Worm (Caenorhabditis elegans) whole organism, L4 larva: ENCODE data around the gene unc-1.

Experiments
- F49E8.2 ChIP-seq: sonication (generic microtip); optimal IDR thresholded peaks from 2 replicates; lab custom pipeline; 2016; ENCODE audit warnings: missing compliant biosample characterization, mild to moderate bottlenecking, missing genetic modification characterization, borderline replicate concordance
- fkh-10 ChIP-seq: fragments of 150-350 bp; optimal IDR thresholded peaks from 2 replicates; lab custom pipeline; 2014; ENCODE audit warnings: missing biosample characterization, missing genetic modification reagents, missing genetic modification characterization
- jun-1 ChIP-seq: fragments of 150-350 bp; optimal IDR thresholded peaks from 2 replicates; lab custom pipeline; 2014; ENCODE audit warnings: missing biosample characterization, missing genetic modification reagents, missing genetic modification characterization
- lin-15B ChIP-seq: fragments of 150-350 bp; sonication (generic microtip); optimal IDR thresholded peaks from 3 replicates; lab custom pipeline; 2014; ENCODE audit warnings: missing biosample characterization, missing genetic modification characterization
- nhr-48 ChIP-seq: sonication (generic microtip); optimal IDR thresholded peaks from 2 replicates; lab custom pipeline; 2016; ENCODE audit warnings: mild to moderate bottlenecking, missing genetic modification characterization, missing compliant biosample characterization
- nhr-77 ChIP-seq: fragments of 150-350 bp; optimal IDR thresholded peaks from 2 replicates; lab custom pipeline; 2014; ENCODE audit warnings: missing biosample characterization, missing genetic modification characterization
- set-16 ChIP-seq: fragments of 200-800 bp; sonication (Bioruptor generic); IDR thresholded peaks from 2 replicates; pipeline ENCODE4 v1.3.6; 2022; ENCODE audit warnings: missing genetic modification reagents, missing genetic modification characterization, missing compliant biosample characterization
- snpc-1.2 ChIP-seq: fragments of 200-800 bp; sonication (Bioruptor generic); IDR thresholded peaks from 2 replicates; pipeline ENCODE4 v1.3.6; 2022; ENCODE audit warnings: missing genetic modification reagents, missing genetic modification characterization, missing compliant biosample characterization
- unc-62 ChIP-seq, 3 experiments: fragments of 150-350 bp in 1 of 3; sonication (generic microtip); optimal IDR thresholded peaks in 2 of 3; peaks in 1 of 3; 1 replicate in 1 of 3; 2 replicates in 2 of 3; lab custom pipeline; 2014 to 2017; ENCODE audit warnings: missing biosample characterization in 3 of 3, missing genetic modification characterization in 3 of 3, missing genetic modification reagents in 3 of 3, missing genotype in 1 of 3

DNA sequence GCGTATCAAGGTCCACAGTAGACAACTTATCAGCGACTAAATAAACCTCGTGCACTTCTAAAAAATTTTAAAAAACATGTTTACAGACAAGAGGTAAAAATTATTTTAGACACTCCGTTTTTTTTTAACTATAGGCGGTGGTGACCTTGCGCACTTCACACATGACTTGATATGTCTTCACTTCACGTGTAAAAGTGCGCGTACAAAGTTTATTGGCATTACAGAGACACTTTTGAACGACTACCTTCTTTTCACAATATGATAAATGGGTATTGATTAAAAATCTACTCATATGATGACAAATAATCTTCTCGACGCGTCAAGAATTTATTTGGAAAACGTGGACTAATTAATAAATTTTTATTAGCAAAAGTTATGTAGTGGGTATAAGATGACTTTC, 35.5 kb downstream of the unc-1 start:
- TF ChIP-seq lin-15B (no peak), snpc-1.2 (GFP tag; lab: Robert Waterston, UW) (no peak), nhr-77 (no peak), set-16 (GFP tag; lab: Robert Waterston, UW) (no peak), jun-1 (tag; lab: Kevin White, UChicago) (no peak), F49E8.2 (tag; lab: Kevin White, UChicago) (no peak), unc-62 (GFP tag; optimal IDR thresholded peaks at IDR 0.05 in 1 of 2; lab: Kevin White, UChicago) (peak in 1 of 2 experiments; percentile 42), unc-62 (tag; optimal IDR thresholded peaks at IDR 0.05; lab: Kevin White, UChicago) (no peak), fkh-10 (no peak), nhr-48 (tag; lab: Kevin White, UChicago) (no peak)
